Fruit fly (Drosophila melanogaster) S2 (cell line): ENCODE results near the gene CG1738.

Source experiments
- CG8478 ChIP-seq: fragments of >200 bp; optimal IDR thresholded peaks from 2 replicates; lab custom pipeline; 2018
- CTCF ChIP-seq, 2 experiments: fragments of >200 bp; optimal IDR thresholded peaks; 2 replicates each; lab custom pipeline; 2018

Gene CG1738

dm6 chrX:11348829-11349228, at the start of gene CG1738:
CG1738 (plus strand) TSS chrX:11349049.
- TF ChIP-seq CTCF (optimal IDR thresholded peaks at IDR 0.05; lab: Kevin White, UChicago) (no peak), CG8478 (lab: Kevin White, UChicago) (no peak)

- TF ChIP-seq CTCF (optimal IDR thresholded peaks at IDR 0.05; lab: Kevin White, UChicago) (no peak), CG8478 (lab: Kevin White, UChicago) (no peak)
These were observed 46.2 kb upstream of the CG1738 start, which contains the start of gene CG44422 for dm6 chrX:11302683-11303082. CG44422 (minus strand) TSS chrX:11302783.

- TF ChIP-seq CTCF (optimal IDR thresholded peaks at IDR 0.05; lab: Kevin White, UChicago) (no peak), CG8478 (lab: Kevin White, UChicago) (no peak)
These were observed 37.7 kb upstream of the CG1738 start, which contains the start of gene Ir10a for dm6 chrX:11311108-11311507. Ir10a (minus strand) TSS chrX:11311208.

DNA sequence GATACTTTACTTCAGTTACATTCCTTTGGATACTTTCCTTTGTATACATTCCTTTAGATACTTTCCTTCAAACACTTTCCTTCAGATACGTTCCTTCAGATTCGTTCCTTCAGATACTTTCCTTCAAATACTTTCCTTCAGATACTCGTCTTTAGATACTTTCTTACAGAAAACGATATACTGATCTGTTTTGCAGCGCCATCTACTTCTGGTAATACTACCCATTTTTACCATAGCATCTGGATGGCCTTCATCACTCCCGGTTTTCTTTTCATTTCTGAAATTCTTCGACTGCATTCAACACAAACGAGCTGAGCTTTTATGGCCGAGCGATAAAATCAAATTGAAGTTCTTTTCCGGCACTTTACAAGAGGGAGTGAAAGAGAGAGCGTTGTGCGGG, 28.9 kb upstream of the CG1738 start:
- TF ChIP-seq CG8478 (lab: Kevin White, UChicago) (no peak), CTCF (optimal IDR thresholded peaks at IDR 0.05; lab: Kevin White, UChicago) (peak; percentile 80)

dm6 chrX:11322257-11322656, 26.6 kb upstream of the CG1738 start, which contains the start of gene sisA:
sisA (minus strand) TSS chrX:11322357.
- TF ChIP-seq CG8478 (lab: Kevin White, UChicago) (no peak), CTCF (optimal IDR thresholded peaks at IDR 0.05; lab: Kevin White, UChicago) (no peak)

- TF ChIP-seq CG8478 (lab: Kevin White, UChicago) (no peak), CTCF (optimal IDR thresholded peaks at IDR 0.05; lab: Kevin White, UChicago) (no peak)
These were observed 26.2 kb upstream of the CG1738 start for dm6 chrX:11322659-11323058.

dm6 chrX:11325175-11325768, 23.6 kb upstream of the CG1738 start, which contains the start of gene Gapvd1:
Gapvd1 (plus strand) TSS chrX:11325385.
- TF ChIP-seq CTCF (optimal IDR thresholded peaks at IDR 0.05; lab: Kevin White, UChicago): peak in 1 of 2 experiments; percentile 6
- TF ChIP-seq CG8478 (lab: Kevin White, UChicago): no peak

DNA sequence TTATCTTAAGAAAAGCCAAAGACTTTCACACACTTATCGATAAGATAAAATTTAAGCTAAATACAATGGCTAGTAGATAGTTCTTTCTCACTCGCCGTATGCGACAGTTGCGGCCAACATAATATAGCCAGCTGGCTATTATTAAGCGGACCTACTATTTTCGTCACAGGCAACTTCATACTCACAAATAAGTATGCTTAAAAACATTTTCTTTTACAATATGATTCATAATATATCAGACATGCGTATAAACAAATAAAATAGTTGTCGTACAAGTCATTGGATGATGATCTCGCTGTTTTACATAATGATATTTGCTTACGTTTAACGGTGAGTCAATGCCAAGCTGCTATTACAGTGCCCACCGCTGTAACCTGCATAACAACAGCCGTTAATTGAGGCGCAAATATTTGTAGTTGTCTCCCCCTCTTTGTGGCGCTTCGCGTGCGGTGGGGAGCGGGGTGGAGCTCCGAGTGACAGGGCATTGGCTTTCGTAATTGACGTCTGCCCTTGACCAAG, 22.6 kb upstream of the CG1738 start:
- TF ChIP-seq CTCF (optimal IDR thresholded peaks at IDR 0.05; lab: Kevin White, UChicago): no peak
- no peak for TF ChIP-seq CG8478 (lab: Kevin White, UChicago)

DNA sequence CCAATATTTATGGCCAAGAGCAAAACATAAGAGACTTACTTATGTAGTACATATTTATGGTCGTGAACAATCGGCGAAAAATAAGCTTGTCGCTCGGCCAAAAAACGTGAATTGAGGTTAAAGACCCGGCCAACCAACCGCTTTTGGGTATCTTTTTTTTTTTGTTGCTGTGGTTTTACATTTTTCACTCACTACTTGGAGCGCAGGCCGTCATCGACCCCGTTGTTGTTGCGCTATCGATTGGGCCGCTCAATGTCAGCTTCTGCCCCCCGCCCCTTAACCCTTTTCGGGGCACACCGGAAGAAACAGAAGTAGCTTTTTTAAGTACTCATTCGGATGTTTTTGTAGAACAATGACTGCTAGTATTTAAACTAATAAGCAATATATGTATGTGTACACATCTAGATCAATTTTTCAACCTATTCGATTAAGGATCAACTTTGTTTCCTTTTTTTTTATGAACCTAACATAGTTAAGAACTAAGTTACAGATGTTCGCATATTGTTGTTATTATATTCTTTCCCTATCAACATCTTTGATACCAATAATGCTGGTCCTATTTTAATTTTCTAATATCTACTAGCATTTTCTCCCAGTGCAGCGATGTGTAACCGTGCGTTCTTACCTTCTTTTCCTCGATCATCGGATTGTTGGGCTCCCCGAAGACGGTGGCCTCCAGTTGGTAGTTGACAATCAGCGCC, 10.7 kb upstream of the CG1738 start:
- TF ChIP-seq CTCF (optimal IDR thresholded peaks at IDR 0.05; lab: Kevin White, UChicago) (no peak), CG8478 (lab: Kevin White, UChicago) (no peak)

DNA sequence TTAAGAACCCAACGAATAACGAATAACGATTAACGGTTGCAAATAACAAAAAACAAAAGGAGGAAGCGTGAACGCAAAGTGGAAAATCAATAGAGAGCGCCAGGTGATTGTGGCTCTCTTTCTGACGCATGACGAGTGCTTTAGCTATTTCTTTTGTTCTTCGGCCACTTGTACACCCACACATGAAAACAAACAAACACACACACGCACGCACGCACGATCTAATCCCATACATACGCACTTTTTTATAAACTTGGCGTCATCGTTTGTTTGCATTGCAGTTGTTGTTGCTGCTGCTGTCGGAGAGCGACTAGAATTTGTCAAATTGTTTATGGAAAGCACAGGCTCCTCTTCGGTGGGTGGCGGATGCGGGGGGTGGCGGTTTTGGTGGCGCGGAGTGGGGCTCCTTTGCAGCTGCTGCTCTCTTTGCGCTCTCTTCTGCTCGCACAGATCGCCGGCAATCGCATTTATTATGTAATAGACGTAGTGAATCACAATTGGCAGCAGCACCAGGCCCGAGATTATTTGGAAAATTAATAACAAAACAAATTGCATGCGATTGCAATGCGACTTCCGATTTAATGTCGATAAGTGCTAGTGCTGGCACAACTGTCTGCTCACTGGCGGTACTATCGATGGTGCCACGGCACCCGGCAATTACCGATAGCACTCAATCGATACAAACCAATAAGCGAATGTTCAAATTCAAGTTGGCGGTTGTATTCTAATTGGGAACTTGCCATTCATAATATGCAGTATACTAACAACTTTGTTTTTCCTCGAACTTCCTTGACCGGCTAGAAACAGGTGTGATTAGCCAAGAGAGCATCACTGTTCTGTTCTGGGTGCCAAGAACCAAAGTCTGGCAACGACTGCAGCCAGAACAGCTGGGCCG, 9.6 kb upstream of the CG1738 start:
- TF ChIP-seq CG8478 (lab: Kevin White, UChicago) (no peak), CTCF (optimal IDR thresholded peaks at IDR 0.05; lab: Kevin White, UChicago) (peak in 1 of 2 experiments; percentile 34)

DNA sequence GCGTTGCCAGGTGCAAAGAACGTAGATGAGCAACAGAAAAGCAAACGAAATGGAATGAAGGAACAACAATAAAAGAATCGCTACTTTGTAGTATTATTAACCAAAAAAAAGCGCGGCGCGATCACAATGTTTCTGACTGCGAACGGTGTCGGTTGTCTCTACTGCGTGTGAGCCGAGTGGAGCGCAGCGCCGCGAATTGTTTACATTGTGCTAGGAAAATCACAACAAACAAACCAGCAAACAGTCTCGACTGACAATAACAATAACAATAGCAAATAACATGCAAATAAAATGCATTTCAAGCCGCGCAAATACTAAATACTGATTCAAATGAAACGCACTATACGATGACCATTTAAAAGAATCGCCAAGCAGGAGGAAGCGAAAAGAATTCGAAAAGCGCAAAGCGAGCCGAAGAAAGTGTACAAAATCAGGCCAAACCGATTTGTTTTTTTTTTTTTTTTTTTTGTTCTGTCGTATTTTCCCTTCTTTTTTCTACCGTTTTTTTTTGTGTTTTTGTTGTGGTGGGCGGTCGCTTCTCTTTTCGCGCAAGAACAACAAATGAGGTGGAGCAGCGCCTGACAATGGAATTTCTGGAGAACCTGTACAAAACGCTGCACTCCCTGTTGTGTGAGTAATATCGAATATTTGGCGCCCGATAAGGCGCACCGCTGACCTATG, 8.8 kb upstream of the CG1738 start, which contains the start of the genes CG34348 and Kap3:
Gene CG34348, plus strand, starts transcription at position 6 of the 681 bp plus-strand sequence.
Gene Kap3, minus strand, starts transcription at position 217 of the 681 bp plus-strand sequence.
- TF ChIP-seq CTCF (optimal IDR thresholded peaks at IDR 0.05; lab: Kevin White, UChicago): no peak
- TF ChIP-seq CG8478 (lab: Kevin White, UChicago): no peak

dm6 chrX:11340719-11341322, 8.0 kb upstream of the CG1738 start:
- TF ChIP-seq CTCF (optimal IDR thresholded peaks at IDR 0.05; lab: Kevin White, UChicago) (no peak), CG8478 (lab: Kevin White, UChicago) (no peak)

DNA sequence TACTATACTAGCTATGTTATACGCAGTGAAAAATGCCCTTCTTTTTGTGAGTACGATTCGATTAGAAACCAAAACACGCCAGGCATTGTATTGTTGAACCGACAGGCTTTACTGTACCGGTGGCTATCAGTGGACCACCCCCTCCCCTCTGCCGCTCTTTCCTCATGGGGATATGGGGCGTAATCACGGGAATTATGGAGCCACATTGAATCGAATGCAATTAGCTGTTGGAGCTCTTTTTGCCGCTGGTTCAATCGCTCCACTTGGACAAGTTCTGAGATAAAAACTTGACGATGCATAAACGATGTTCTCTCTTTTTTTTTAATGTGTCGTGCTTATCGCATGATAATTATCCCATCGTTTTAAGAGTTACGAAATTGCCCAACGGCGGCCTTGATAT, 6.7 kb upstream of the CG1738 start:
- TF ChIP-seq CG8478 (lab: Kevin White, UChicago) (no peak), CTCF (optimal IDR thresholded peaks at IDR 0.05; lab: Kevin White, UChicago) (no peak)
